Fruit fly (Drosophila melanogaster) whole organism, embryonic: ENCODE results near the gene ssp.

ENCODE experiments used
- Adf1 ChIP-seq: fragments of 200-800 bp; sonication (Bioruptor generic); IDR thresholded peaks from 2 replicates; pipeline ENCODE4 v1.3.6; 2022; ENCODE audit warnings: missing biosample characterization, missing genetic modification characterization
- Awh ChIP-seq: fragments of 200-800 bp; sonication (Bioruptor generic); IDR thresholded peaks from 2 replicates; pipeline ENCODE4, ENCODE4 v1.3.6; 2022; ENCODE audit warnings: missing biosample characterization, missing genetic modification characterization
- Bdp1 ChIP-seq: fragments of 200-800 bp; sonication (Bioruptor generic); optimal IDR thresholded peaks from 3 replicates; lab custom pipeline; 2016; ENCODE audit warnings: missing biosample characterization, missing genetic modification characterization
- CG10431 ChIP-seq: fragments of 200-800 bp; sonication (Bioruptor generic); optimal IDR thresholded peaks from 3 replicates; lab custom pipeline; 2018; ENCODE audit warnings: missing biosample characterization, mild to moderate bottlenecking, missing genetic modification characterization
- CG11247 ChIP-seq: fragments of 200-800 bp; sonication (Bioruptor generic); IDR thresholded peaks from 2 replicates; pipeline ENCODE4 v1.3.6; 2022; ENCODE audit warnings: missing biosample characterization, missing genetic modification characterization
- CG11504 ChIP-seq: fragments of 200-800 bp; sonication (Bioruptor generic); optimal IDR thresholded peaks from 3 replicates; lab custom pipeline; 2019; ENCODE audit warnings: missing biosample characterization, mild to moderate bottlenecking, missing genetic modification characterization, moderate library complexity
- CG12104 ChIP-seq: fragments of 200-800 bp; sonication (Bioruptor generic); optimal IDR thresholded peaks from 3 replicates; lab custom pipeline; 2016; ENCODE audit warnings: missing biosample characterization, missing genetic modification characterization
- CG15696 ChIP-seq: fragments of 200-800 bp; sonication (Bioruptor generic); optimal IDR thresholded peaks from 2 replicates; lab custom pipeline; 2019; ENCODE audit warnings: missing biosample characterization, mild to moderate bottlenecking, missing genetic modification characterization, moderate library complexity
- CG17328 ChIP-seq: fragments of 200-800 bp; sonication (Bioruptor generic); IDR thresholded peaks from 2 replicates; pipeline ENCODE4 v1.3.6; 2022; ENCODE audit warnings: missing biosample characterization, missing genetic modification characterization
- CG17361 ChIP-seq: fragments of 200-800 bp; sonication (Bioruptor generic); IDR thresholded peaks from 3 replicates; pipeline ENCODE4 v1.3.6; 2022; ENCODE audit warnings: missing biosample characterization, missing genetic modification characterization
- CG17802 ChIP-seq: fragments of 200-800 bp; sonication (Bioruptor generic); optimal IDR thresholded peaks from 2 replicates; lab custom pipeline; 2018; ENCODE audit warnings: missing biosample characterization, mild to moderate bottlenecking, missing genetic modification characterization, moderate library complexity
- CG17912 ChIP-seq: fragments of 200-800 bp; sonication (Bioruptor generic); optimal IDR thresholded peaks from 2 replicates; lab custom pipeline; 2018; ENCODE audit warnings: missing biosample characterization, mild to moderate bottlenecking, missing genetic modification characterization
- CG18476 ChIP-seq: fragments of 200-800 bp; sonication (Bioruptor generic); optimal IDR thresholded peaks from 2 replicates; lab custom pipeline; 2016; ENCODE audit warnings: missing biosample characterization, mild to moderate bottlenecking, missing genetic modification characterization
- CG6175 ChIP-seq: fragments of 200-800 bp; sonication (Bioruptor generic); IDR thresholded peaks from 3 replicates; pipeline ENCODE4 v1.3.6; 2022; ENCODE audit warnings: missing biosample characterization, missing genetic modification characterization
- CG6683 ChIP-seq: fragments of 200-800 bp; sonication (Bioruptor generic); optimal IDR thresholded peaks from 2 replicates; lab custom pipeline; 2017; ENCODE audit warnings: missing biosample characterization, mild to moderate bottlenecking, missing genetic modification characterization, missing genetic modification reagents
- CG6791 ChIP-seq: fragments of 200-800 bp; sonication (Bioruptor generic); IDR thresholded peaks from 3 replicates; pipeline ENCODE4 v1.3.6; 2022; ENCODE audit warnings: missing biosample characterization, missing genetic modification characterization; ENCODE audit not compliant: partially characterized antibody
- CG7271 ChIP-seq: fragments of 200-800 bp; sonication (Bioruptor generic); optimal IDR thresholded peaks from 2 replicates; lab custom pipeline; 2018; ENCODE audit warnings: missing biosample characterization, mild to moderate bottlenecking, missing genetic modification characterization, moderate library complexity
- CG8478 ChIP-seq: fragments of >200 bp; optimal IDR thresholded peaks from 2 replicates; lab custom pipeline; 2018
- CG8765 ChIP-seq: fragments of 200-800 bp; sonication (Bioruptor generic); IDR thresholded peaks from 2 replicates; pipeline ENCODE4 v1.3.6; 2022; ENCODE audit warnings: missing biosample characterization, missing genetic modification characterization
- D19A ChIP-seq: fragments of 200-800 bp; optimal IDR thresholded peaks from 3 replicates; lab custom pipeline; 2019; ENCODE audit warnings: missing biosample characterization, mild to moderate bottlenecking, missing genetic modification characterization, moderate library complexity
- Dad ChIP-seq: fragments of 200-800 bp; sonication (Bioruptor generic); optimal IDR thresholded peaks from 3 replicates; lab custom pipeline; 2016; ENCODE audit warnings: missing biosample characterization, missing genetic modification characterization
- Deaf1 ChIP-seq: fragments of 200-800 bp; optimal IDR thresholded peaks from 3 replicates; lab custom pipeline; 2019; ENCODE audit warnings: missing biosample characterization, mild to moderate bottlenecking, missing genetic modification characterization, moderate library complexity
- ERR ChIP-seq: fragments of 200-800 bp; sonication (Bioruptor generic); optimal IDR thresholded peaks from 2 replicates; lab custom pipeline; 2016; ENCODE audit warnings: missing biosample characterization, missing genetic modification characterization
- Fer2 ChIP-seq: fragments of 200-800 bp; sonication (Bioruptor generic); optimal IDR thresholded peaks from 2 replicates; lab custom pipeline; 2018; ENCODE audit warnings: missing biosample characterization, mild to moderate bottlenecking, missing genetic modification characterization, moderate library complexity
- Gug ChIP-seq: fragments of 200-800 bp; sonication (Bioruptor generic); IDR thresholded peaks from 4 replicates; pipeline ENCODE4 v1.3.6; 2022; ENCODE audit warnings: missing biosample characterization, missing genetic modification characterization
- H15 ChIP-seq: fragments of 200-800 bp; sonication (Bioruptor generic); IDR thresholded peaks from 3 replicates; pipeline ENCODE4 v1.3.6; 2022; ENCODE audit warnings: missing biosample characterization, missing genetic modification characterization
- H2.0 ChIP-seq: fragments of 200-800 bp; sonication (Bioruptor generic); IDR thresholded peaks from 2 replicates; pipeline ENCODE4 v1.3.6; 2022; ENCODE audit warnings: missing biosample characterization, missing genetic modification characterization
- HmgD ChIP-seq: fragments of 200-800 bp; sonication (Bioruptor generic); optimal IDR thresholded peaks from 3 replicates; lab custom pipeline; 2016; ENCODE audit warnings: missing biosample characterization, missing genetic modification characterization
- Max ChIP-seq: fragments of 200-800 bp; sonication (Bioruptor generic); optimal IDR thresholded peaks from 2 replicates; lab custom pipeline; 2016; ENCODE audit warnings: missing biosample characterization, mild to moderate bottlenecking, missing genetic modification characterization
- NC2α ChIP-seq: fragments of 200-800 bp; sonication (Bioruptor generic); optimal IDR thresholded peaks from 2 replicates; lab custom pipeline; 2016; ENCODE audit warnings: missing biosample characterization, missing genetic modification characterization
- Neu2 ChIP-seq: fragments of 200-800 bp; sonication (Bioruptor generic); optimal IDR thresholded peaks from 3 replicates; lab custom pipeline; 2016; ENCODE audit warnings: missing biosample characterization, missing genetic modification characterization, borderline replicate concordance
- Side ChIP-seq: fragments of 200-800 bp; sonication (Bioruptor generic); optimal IDR thresholded peaks from 2 replicates; lab custom pipeline; 2016; ENCODE audit warnings: missing biosample characterization, missing genetic modification characterization
- ase ChIP-seq: fragments of 200-800 bp; sonication (Bioruptor generic); IDR thresholded peaks from 3 replicates; pipeline ENCODE4 v1.3.6; 2022; ENCODE audit warnings: missing biosample characterization, missing genetic modification characterization
- bowl ChIP-seq: fragments of 200-800 bp; sonication (Bioruptor generic); IDR thresholded peaks from 2 replicates; pipeline ENCODE4 v1.3.6; 2022; ENCODE audit warnings: missing biosample characterization, missing genetic modification characterization
- cato ChIP-seq: fragments of 200-800 bp; sonication (Bioruptor generic); optimal IDR thresholded peaks from 2 replicates; lab custom pipeline; 2016; ENCODE audit warnings: missing biosample characterization, missing genetic modification characterization, borderline replicate concordance
- dm ChIP-seq: fragments of 200-800 bp; sonication (Bioruptor generic); optimal IDR thresholded peaks from 3 replicates; lab custom pipeline; 2016; ENCODE audit warnings: missing biosample characterization, missing genetic modification characterization
- esg ChIP-seq: fragments of 200-800 bp; sonication (Bioruptor generic); conservative IDR thresholded peaks from 2 replicates; pipeline ENCODE4 v1.3.6; 2022; ENCODE audit warnings: missing biosample characterization, missing genetic modification characterization
- fu2 ChIP-seq: fragments of 200-800 bp; sonication (Bioruptor generic); optimal IDR thresholded peaks from 2 replicates; lab custom pipeline; 2016; ENCODE audit warnings: missing biosample characterization, missing genetic modification characterization
- gcm ChIP-seq: fragments of 200-800 bp; sonication (Bioruptor generic); optimal IDR thresholded peaks from 2 replicates; lab custom pipeline; 2019; ENCODE audit warnings: missing biosample characterization, mild to moderate bottlenecking, missing genetic modification characterization, moderate library complexity
- gsb ChIP-seq: fragments of 200-800 bp; sonication (Bioruptor generic); IDR thresholded peaks from 2 replicates; pipeline ENCODE4 v1.3.6; 2022; ENCODE audit warnings: missing biosample characterization, missing genetic modification characterization
- hb ChIP-seq: fragments of 200-800 bp; sonication (Bioruptor generic); IDR thresholded peaks from 3 replicates; pipeline ENCODE4 v1.3.6; 2022; ENCODE audit warnings: missing biosample characterization, missing genetic modification characterization; ENCODE audit not compliant: partially characterized antibody
- her ChIP-seq: fragments of 200-800 bp; sonication (Bioruptor generic); optimal IDR thresholded peaks from 2 replicates; lab custom pipeline; 2016; ENCODE audit warnings: missing biosample characterization, missing genetic modification characterization
- ken ChIP-seq: fragments of 200-800 bp; sonication (Bioruptor generic); IDR thresholded peaks from 3 replicates; pipeline ENCODE4 v1.3.6; 2022; ENCODE audit warnings: missing biosample characterization, missing genetic modification characterization
- maf-S ChIP-seq: fragments of 200-800 bp; sonication (Bioruptor generic); optimal IDR thresholded peaks from 2 replicates; lab custom pipeline; 2016; ENCODE audit warnings: missing biosample characterization, missing genetic modification characterization
- org-1 ChIP-seq: fragments of 200-800 bp; sonication (Bioruptor generic); optimal IDR thresholded peaks from 2 replicates; lab custom pipeline; 2017; ENCODE audit warnings: missing biosample characterization, missing genetic modification characterization
- pita ChIP-seq: fragments of 200-800 bp; sonication (Bioruptor generic); optimal IDR thresholded peaks from 2 replicates; lab custom pipeline; 2017; ENCODE audit warnings: missing biosample characterization, mild to moderate bottlenecking, missing genetic modification characterization
- ranshi ChIP-seq: fragments of 200-800 bp; sonication (Bioruptor generic); IDR thresholded peaks from 2 replicates; pipeline ENCODE4 v1.3.6; 2022; ENCODE audit warnings: missing biosample characterization, missing genetic modification characterization
- ssp ChIP-seq: fragments of 200-800 bp; sonication (Bioruptor generic); IDR thresholded peaks from 2 replicates; pipeline ENCODE4 v1.3.6; 2022; ENCODE audit warnings: missing biosample characterization, missing genetic modification characterization
- tll ChIP-seq, 2 experiments: fragments of 200-800 bp in 1 of 2; fragments of >200 bp in 1 of 2; sonication (Bioruptor generic) in 1 of 2; optimal IDR thresholded peaks; 2 replicates each; lab custom pipeline; 2017 to 2019; ENCODE audit warnings: missing biosample characterization in 2 of 2, missing genetic modification characterization in 2 of 2, mild to moderate bottlenecking in 1 of 2, moderate library complexity in 1 of 2
- yki ChIP-seq: fragments of >200 bp; optimal IDR thresholded peaks from 3 replicates; lab custom pipeline; 2018

ssp gene

DNA sequence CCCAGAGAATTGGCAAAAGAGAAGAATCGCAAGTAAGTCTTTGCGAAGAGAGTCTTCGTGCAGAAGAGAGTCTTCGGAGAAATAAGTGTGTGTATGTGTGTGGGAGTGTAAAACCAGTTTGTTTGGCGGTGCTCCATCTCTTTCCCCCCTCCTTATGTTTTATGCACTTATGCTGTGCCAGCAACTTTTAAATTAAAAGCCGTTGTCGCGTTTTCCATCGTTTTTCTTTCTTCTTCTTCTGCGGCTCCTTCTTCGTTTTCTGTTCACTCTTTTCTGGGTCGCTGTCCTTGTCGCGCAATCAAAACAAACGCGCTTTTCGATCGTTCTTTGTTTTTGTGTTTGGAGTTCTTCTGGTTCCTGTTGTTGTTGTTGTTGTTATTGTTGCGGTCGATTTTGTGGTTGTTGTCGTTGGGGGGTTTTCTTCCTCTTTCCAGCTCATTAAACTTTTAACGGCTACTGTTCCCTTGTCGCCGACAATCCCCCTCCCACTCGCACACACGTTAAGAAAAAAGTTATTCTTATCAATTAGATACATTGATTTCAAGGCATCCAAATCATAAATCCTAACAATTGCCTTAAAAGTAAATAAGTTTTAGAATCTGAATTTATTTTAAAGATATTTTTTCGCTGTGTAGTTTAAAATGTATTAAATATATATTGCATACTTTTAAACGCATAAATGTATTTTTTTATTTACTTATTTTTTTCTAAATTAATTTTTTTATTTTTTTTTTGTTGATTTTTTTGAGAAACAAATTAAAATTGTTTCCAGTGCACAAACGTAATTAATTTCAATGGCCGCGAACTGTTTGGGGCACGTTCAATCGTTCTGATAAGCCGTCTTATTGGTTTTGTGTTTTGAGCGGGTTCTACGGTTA is 6.7 kb upstream of the ssp start (continued):
- TF ChIP-seq ssp (GFP tag; lab: Robert Waterston, UW) (peak; percentile 88; the same call in 1 of the 2 replicates), org-1 (GFP tag; lab: Kevin White, UChicago) (peak; percentile 49), maf-S (GFP tag; lab: Kevin White, UChicago) (no peak), CG6683 (GFP tag; lab: Kevin White, UChicago) (peak; percentile 71), Neu2 (no peak), CG6175 (GFP tag; lab: Robert Waterston, UW) (no peak), CG18476 (GFP tag; lab: Kevin White, UChicago) (peak; percentile 23), cato (GFP tag; lab: Kevin White, UChicago) (peak; percentile 60), Max (GFP tag; lab: Kevin White, UChicago) (peak; percentile 45), CG7271 (tag; lab: Kevin White, UChicago) (peak; percentile 84), CG10431 (GFP tag; lab: Kevin White, UChicago) (peak; percentile 63), bowl (GFP tag; lab: Robert Waterston, UW) (no peak), Adf1 (no peak), CG17361 (peak; percentile 98), CG17912 (GFP tag; lab: Kevin White, UChicago) (no peak), ranshi (no peak), H15 (0 out of 3 replicates have a peak, but pooled peaks have one; percentile 46), HmgD (no peak), CG17328 (GFP tag; lab: Robert Waterston, UW) (peak; percentile 73), esg (peak; percentile 74), CG17802 (tag; lab: Kevin White, UChicago) (peak; percentile 41), D19A (tag; lab: Kevin White, UChicago) (peak; percentile 87), H2.0 (peak; percentile 53; the same call in 1 of the 2 replicates), CG6791 (GFP tag; lab: Robert Waterston, UW) (no peak), NC2α (GFP tag; lab: Kevin White, UChicago) (no peak), hb (GFP tag; lab: Robert Waterston, UW) (no peak), Gug (GFP tag; lab: Robert Waterston, UW) (0 out of 4 replicates have a peak, but pooled peaks have one; percentile 30), ken (GFP tag; lab: Robert Waterston, UW) (peak; percentile 62; the same call in 1 of the 3 replicates), Fer2 (tag; lab: Kevin White, UChicago) (peak; percentile 39), CG11504 (peak; percentile 93), her (GFP tag; lab: Kevin White, UChicago) (no peak), yki (lab: Kevin White, UChicago) (no peak), ase (0 out of 3 replicates have a peak, but pooled peaks have one; percentile 57), CG15696 (tag; lab: Kevin White, UChicago) (peak; percentile 79), ERR (GFP tag; lab: Kevin White, UChicago) (no peak), fu2 (GFP tag; lab: Kevin White, UChicago) (no peak), gsb (GFP tag; lab: Robert Waterston, UW) (no peak), CG12104 (GFP tag; lab: Kevin White, UChicago) (peak; percentile 72), CG11247 (GFP tag; lab: Robert Waterston, UW) (no peak; the same call in 1 of the 2 replicates), CG8478 (lab: Kevin White, UChicago) (no peak), dm (no peak), Dad (GFP tag; lab: Kevin White, UChicago) (no peak), Bdp1 (GFP tag; lab: Kevin White, UChicago) (no peak), CG8765 (GFP tag; lab: Robert Waterston, UW) (no peak), Deaf1 (tag; lab: Kevin White, UChicago) (peak; percentile 70), pita (GFP tag; lab: Kevin White, UChicago) (no peak), gcm (GFP tag; lab: Kevin White, UChicago) (peak; percentile 88), Awh (GFP tag; lab: Robert Waterston, UW) (0 out of 2 replicates have a peak, but pooled peaks have one; percentile 38), tll (GFP tag; optimal IDR thresholded peaks at IDR 0.05; lab: Kevin White, UChicago) (no peak), Side (GFP tag; lab: Kevin White, UChicago) (no peak)
